Worm (Caenorhabditis elegans) whole organism, early embryonic: ENCODE results near the gene F56D6.6.

Source experiments
- F13C5.2 ChIP-seq: sonication (generic microtip); optimal IDR thresholded peaks from 2 replicates; lab custom pipeline; 2017; ENCODE audit warnings: mild to moderate bottlenecking, missing genetic modification characterization, inconsistent platforms, missing compliant biosample characterization
- aly-1 ChIP-seq: sonication (generic microtip); optimal IDR thresholded peaks from 2 replicates; lab custom pipeline; 2016; ENCODE audit warnings: missing genetic modification characterization, missing compliant biosample characterization
- ama-1 ChIP-seq: fragments of 150-350 bp; optimal IDR thresholded peaks from 2 replicates; lab custom pipeline; 2014
- ceh-13 ChIP-seq: fragments of 200-800 bp; sonication (Bioruptor generic); optimal IDR thresholded peaks from 2 replicates; lab custom pipeline; 2018; ENCODE audit warnings: mild to moderate bottlenecking, missing genetic modification characterization, missing compliant biosample characterization
- ceh-36 ChIP-seq: sonication (generic microtip); optimal IDR thresholded peaks from 2 replicates; lab custom pipeline; 2016; ENCODE audit warnings: missing genetic modification characterization, inconsistent platforms, missing compliant biosample characterization
- ets-7 ChIP-seq: sonication (generic microtip); optimal IDR thresholded peaks from 2 replicates; lab custom pipeline; 2016; ENCODE audit warnings: missing genotype, missing genetic modification characterization, missing compliant biosample characterization
- flt-1 ChIP-seq: fragments of 200-800 bp; sonication (Bioruptor generic); IDR thresholded peaks from 2 replicates; pipeline ENCODE4 v1.3.6; 2022; ENCODE audit warnings: missing genetic modification characterization, missing compliant biosample characterization
- hnd-1 ChIP-seq: sonication (generic microtip); optimal IDR thresholded peaks from 2 replicates; lab custom pipeline; 2016; ENCODE audit warnings: missing genetic modification characterization, missing compliant biosample characterization
- tra-4 ChIP-seq: sonication (generic microtip); optimal IDR thresholded peaks from 2 replicates; lab custom pipeline; 2017; ENCODE audit warnings: missing genetic modification characterization, missing compliant biosample characterization

DNA sequence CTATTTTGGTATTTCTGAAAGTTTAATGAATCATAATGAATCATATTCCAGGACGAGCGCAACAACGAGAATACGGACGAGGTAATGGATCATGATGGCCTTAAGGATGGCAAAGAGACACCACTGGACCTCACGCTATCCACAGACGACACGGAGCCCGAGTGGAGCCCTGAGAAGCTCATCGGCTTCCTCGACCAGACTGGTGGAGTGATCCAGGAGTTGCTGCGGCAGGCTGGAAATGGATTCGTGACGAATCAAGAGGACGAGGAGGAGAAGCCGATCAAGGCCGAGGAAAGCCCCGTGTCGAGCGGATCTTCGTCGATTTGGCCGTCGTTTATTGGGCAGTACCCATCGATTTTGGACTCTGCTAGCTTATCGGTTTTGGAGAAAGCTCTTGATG is 43.5 kb upstream of the F56D6.6 start:
- no peak for TF ChIP-seq ama-1 (lab: Kevin White, UChicago)
- no peak for TF ChIP-seq ceh-13 (GFP tag; lab: Kevin White, UChicago)
- TF ChIP-seq hnd-1 (tag; lab: Kevin White, UChicago), result no peak
- no peak for TF ChIP-seq ets-7 (tag; lab: Kevin White, UChicago)
- TF ChIP-seq ceh-36 (tag; lab: Kevin White, UChicago), result no peak
- no peak for TF ChIP-seq tra-4
- TF ChIP-seq flt-1 (GFP tag; lab: Robert Waterston, UW), result no peak
- TF ChIP-seq aly-1 (tag; lab: Kevin White, UChicago), result no peak
- TF ChIP-seq F13C5.2 (tag; lab: Kevin White, UChicago), result no peak
